Worm (Caenorhabditis elegans): ENCODE results near the gene nhr-42.
A peak's percentile ranks its signal among the peaks of the same experiment; 100 is the strongest.

The nhr-42 gene

ce11 chrV:6989626-6990138, 8.9 kb upstream of the nhr-42 start, which contains the start of gene nhr-140:
TSS of gene nhr-140 (minus strand) at chrV:6989676.
- TF ChIP-seq lin-14 (GFP tag; optimal IDR thresholded peaks at IDR 0.05) = no peak
- peak; percentile 60 for TF ChIP-seq nhr-85 (tag)
- no peak for TF ChIP-seq efl-1 (optimal IDR thresholded peaks at IDR 0.05)
- TF ChIP-seq efl-1 (GFP tag; optimal IDR thresholded peaks at IDR 0.05 in 1 of 2) = peak in 1 of 2 experiments; percentile 1
- TF ChIP-seq nhr-76 (tag; optimal IDR thresholded peaks at IDR 0.05) = no peak
- no peak for TF ChIP-seq sox-4 (tag; optimal IDR thresholded peaks at IDR 0.05)
- peak; percentile 21 for TF ChIP-seq fkh-8 (tag; optimal IDR thresholded peaks at IDR 0.05)

- TF ChIP-seq fkh-8 (tag; optimal IDR thresholded peaks at IDR 0.05) (peak; percentile 24), unc-30 (tag; optimal IDR thresholded peaks at IDR 0.05) (no peak)
These were observed 6.8 kb upstream of the nhr-42 start, which contains the start of gene nhr-162 for ce11 chrV:6991771-6992170. TSS of gene nhr-162 (minus strand) at chrV:6991871.

ce11 chrV:6993999-6994398, 4.6 kb upstream of the nhr-42 start:
- TF ChIP-seq mab-9 (GFP tag; IDR thresholded peaks at IDR 0.05) = peak; percentile 15; the same call in 1 of the 2 replicates
- no peak for TF ChIP-seq fkh-10 (GFP tag; optimal IDR thresholded peaks at IDR 0.05)
- peak; percentile 37 for TF ChIP-seq nhr-237 (tag; optimal IDR thresholded peaks at IDR 0.05)
- no peak for TF ChIP-seq hlh-17 (GFP tag; optimal IDR thresholded peaks at IDR 0.05; ENCODE audit: borderline replicate concordance)
- TF ChIP-seq skn-1 (tag; optimal IDR thresholded peaks at IDR 0.05) = no peak
- no peak for TF ChIP-seq ceh-90 (tag; optimal IDR thresholded peaks at IDR 0.05)
- no peak for TF ChIP-seq pax-3 (tag; optimal IDR thresholded peaks at IDR 0.05)
- 0 out of 2 replicates have a peak, but pooled peaks have one; percentile 30 for TF ChIP-seq grh-1 (GFP tag; IDR thresholded peaks at IDR 0.05)
- TF ChIP-seq nhr-20 (tag; optimal IDR thresholded peaks at IDR 0.05) = peak; percentile 93
- peak; percentile 53 to 97 (median 94) for TF ChIP-seq elt-3 (tag; optimal IDR thresholded peaks at IDR 0.05)
- TF ChIP-seq tbx-2 (tag; optimal IDR thresholded peaks at IDR 0.05) = peak; percentile 78
- peak; percentile 2 for TF ChIP-seq swsn-7 (tag; optimal IDR thresholded peaks at IDR 0.05)
- TF ChIP-seq vab-15 (tag; optimal IDR thresholded peaks at IDR 0.05) = no peak
- TF ChIP-seq ama-1 (optimal IDR thresholded peaks at IDR 0.05) = no peak
- TF ChIP-seq mdl-1 (tag; optimal IDR thresholded peaks at IDR 0.05) = peak in 1 of 2 experiments; percentile 33
- TF ChIP-seq blmp-1 (tag; optimal IDR thresholded peaks at IDR 0.05) = peak; percentile 76
- no peak for TF ChIP-seq fos-1 (tag; optimal IDR thresholded peaks at IDR 0.05)
- peak; percentile 71 for TF ChIP-seq snu-23 (GFP tag; optimal IDR thresholded peaks at IDR 0.05)
- no peak for TF ChIP-seq sox-4 (tag; optimal IDR thresholded peaks at IDR 0.05)
- TF ChIP-seq egl-27 (tag; optimal IDR thresholded peaks at IDR 0.05) = no peak
- peak; percentile 81 for TF ChIP-seq lin-14 (GFP tag; optimal IDR thresholded peaks at IDR 0.05)
- TF ChIP-seq F16B12.6 (tag; optimal IDR thresholded peaks at IDR 0.05) = no peak
- TF ChIP-seq Y116A8C.19 (tag; optimal IDR thresholded peaks at IDR 0.05; ENCODE audit: borderline replicate concordance) = no peak
- peak; percentile 2 for TF ChIP-seq xbp-1 (tag; optimal IDR thresholded peaks at IDR 0.05)
- TF ChIP-seq mef-2 (tag; optimal IDR thresholded peaks at IDR 0.05) = no peak
- TF ChIP-seq lin-35 (GFP tag; optimal IDR thresholded peaks at IDR 0.05) = peak in 1 of 2 experiments; percentile 74
- TF ChIP-seq unc-30 (tag; optimal IDR thresholded peaks at IDR 0.05) = no peak
- TF ChIP-seq hlh-4 (tag; optimal IDR thresholded peaks at IDR 0.05) = no peak
- peak; percentile 25 for TF ChIP-seq jun-1 (tag; optimal IDR thresholded peaks at IDR 0.05)
- TF ChIP-seq egl-13 (tag; optimal IDR thresholded peaks at IDR 0.05) = no peak
- no peak for TF ChIP-seq nhr-11 (tag; optimal IDR thresholded peaks at IDR 0.05)
- no peak for TF ChIP-seq ces-1 (GFP tag; optimal IDR thresholded peaks at IDR 0.05)
- TF ChIP-seq dpl-1 (GFP tag; optimal IDR thresholded peaks at IDR 0.05) = peak in 1 of 3 experiments; percentile 12
- no peak for TF ChIP-seq unc-62 (GFP tag; optimal IDR thresholded peaks at IDR 0.05)
- TF ChIP-seq unc-98 (GFP tag; IDR thresholded peaks at IDR 0.05) = no peak
- peak; percentile 29 for TF ChIP-seq irx-1 (tag; optimal IDR thresholded peaks at IDR 0.05)
- no peak for TF ChIP-seq lin-15B (tag; optimal IDR thresholded peaks at IDR 0.05)
- TF ChIP-seq elt-2 (tag; optimal IDR thresholded peaks at IDR 0.05) = peak; percentile 23
- no peak for TF ChIP-seq ztf-11 (tag; optimal IDR thresholded peaks at IDR 0.05)
- TF ChIP-seq mep-1 (tag; optimal IDR thresholded peaks at IDR 0.05) = no peak
- TF ChIP-seq fkh-8 (tag; optimal IDR thresholded peaks at IDR 0.05) = peak; percentile 90
- no peak for TF ChIP-seq aha-1 (tag; optimal IDR thresholded peaks at IDR 0.05)
- no peak for TF ChIP-seq nhr-77 (tag; optimal IDR thresholded peaks at IDR 0.05)
- no peak for TF ChIP-seq fkh-4 (tag; optimal IDR thresholded peaks at IDR 0.05; ENCODE audit: borderline replicate concordance)
- TF ChIP-seq C16A3.4 (tag; optimal IDR thresholded peaks at IDR 0.05) = no peak
